Worm (Caenorhabditis elegans): ENCODE results near the gene aakb-2.
A peak's percentile ranks its signal among the peaks of the same experiment; 100 is the strongest.

The aakb-2 gene

ce11 chrIII:11243421-11243820 lies 6.5 kb downstream of the aakb-2 start (continued):
- peak; percentile 38 for TF ChIP-seq somi-1 (GFP tag; optimal IDR thresholded peaks at IDR 0.05)
- no peak for TF ChIP-seq Y53G8AR.9 (GFP tag; conservative IDR thresholded peaks at IDR 0.05)
- TF ChIP-seq madf-10 (tag; optimal IDR thresholded peaks at IDR 0.05), result peak; percentile 56
- TF ChIP-seq let-607 (tag; optimal IDR thresholded peaks at IDR 0.05), result peak; percentile 38 to 57
- TF ChIP-seq ZK185.1 (tag; optimal IDR thresholded peaks at IDR 0.05; ENCODE audit: poor library complexity, severe bottlenecking), result peak; percentile 69
- no peak for TF ChIP-seq Y79H2A.3 (GFP tag; conservative IDR thresholded peaks at IDR 0.05)
- TF ChIP-seq hmg-1.2 (GFP tag; IDR thresholded peaks at IDR 0.05), result peak; percentile 54; the same call in 1 of the 2 replicates
- 0 out of 2 replicates have a peak, but pooled peaks have one; percentile 49 for TF ChIP-seq nfyb-1 (GFP tag; IDR thresholded peaks at IDR 0.05)
- TF ChIP-seq lin-54 (GFP tag; optimal IDR thresholded peaks at IDR 0.05), result peak; percentile 11
- TF ChIP-seq attf-6 (GFP tag; IDR thresholded peaks at IDR 0.05), result no peak

- TF ChIP-seq dox-1 (GFP tag; IDR thresholded peaks at IDR 0.05), result no peak
- TF ChIP-seq nhr-80 (tag; optimal IDR thresholded peaks at IDR 0.05), result peak; percentile 15
- peak; percentile 94 for TF ChIP-seq cebp-1 (GFP tag; IDR thresholded peaks at IDR 0.05)
- TF ChIP-seq cebp-1 (tag; optimal IDR thresholded peaks at IDR 0.05), result peak; percentile 96
- TF ChIP-seq hsf-1 (GFP tag; IDR thresholded peaks at IDR 0.05), result peak; percentile 53; the same call in 1 of the 2 replicates
- TF ChIP-seq attf-5 (GFP tag; optimal IDR thresholded peaks at IDR 0.05), result peak; percentile 25
- TF ChIP-seq lin-26 (GFP tag; IDR thresholded peaks at IDR 0.05), result no peak
Observed at ce11 chrIII:11244338-11244737, 7.4 kb downstream of the aakb-2 start.

ce11 chrIII:11244820-11245219 lies 7.9 kb downstream of the aakb-2 start, which contains the start of gene rsks-1:
TSS of gene rsks-1 (plus strand) at chrIII:11245120.
- no peak for TF ChIP-seq let-607 (tag; optimal IDR thresholded peaks at IDR 0.05)
- TF ChIP-seq repo-1 (tag; optimal IDR thresholded peaks at IDR 0.05), result no peak
- no peak for TF ChIP-seq ztf-26 (tag; optimal IDR thresholded peaks at IDR 0.05)
- no peak for TF ChIP-seq madf-10 (tag; optimal IDR thresholded peaks at IDR 0.05)
- TF ChIP-seq dox-1 (GFP tag; IDR thresholded peaks at IDR 0.05), result no peak
- TF ChIP-seq zim-3 (tag; optimal IDR thresholded peaks at IDR 0.05), result no peak
- no peak for TF ChIP-seq hsf-1 (GFP tag; IDR thresholded peaks at IDR 0.05)
- TF ChIP-seq snpc-4 (GFP tag; optimal IDR thresholded peaks at IDR 0.05), result no peak
- TF ChIP-seq snpc-4 (tag; optimal IDR thresholded peaks at IDR 0.05), result no peak
- TF ChIP-seq nfya-2 (GFP tag; IDR thresholded peaks at IDR 0.05), result no peak
- TF ChIP-seq rcor-1 (GFP tag; IDR thresholded peaks at IDR 0.05), result no peak
- TF ChIP-seq him-1 (tag; optimal IDR thresholded peaks at IDR 0.05), result no peak
- no peak for TF ChIP-seq B0261.1 (tag; optimal IDR thresholded peaks at IDR 0.05)
- TF ChIP-seq hmg-1.2 (GFP tag; IDR thresholded peaks at IDR 0.05), result no peak
- TF ChIP-seq attf-6 (GFP tag; IDR thresholded peaks at IDR 0.05), result no peak

ce11 chrIII:11246588-11246987 lies 9.6 kb downstream of the aakb-2 start:
- TF ChIP-seq hrde-1 (tag; optimal IDR thresholded peaks at IDR 0.05; ENCODE audit: borderline replicate concordance) (no peak), F57A8.1 (GFP tag; optimal IDR thresholded peaks at IDR 0.05) (no peak), aptf-2 (GFP tag; conservative IDR thresholded peaks at IDR 0.05) (no peak), sea-2 (GFP tag; IDR thresholded peaks at IDR 0.05) (no peak), B0261.1 (tag; optimal IDR thresholded peaks at IDR 0.05) (no peak), Y67H2A.10 (GFP tag; conservative IDR thresholded peaks at IDR 0.05) (no peak), ceh-58 (GFP tag; IDR thresholded peaks at IDR 0.05) (0 out of 2 replicates have a peak, but pooled peaks have one; percentile 63), K12H6.12 (tag; optimal IDR thresholded peaks at IDR 0.05) (no peak), dox-1 (GFP tag; IDR thresholded peaks at IDR 0.05) (no peak; the same call in 1 of the 2 replicates), mel-28 (tag; optimal IDR thresholded peaks at IDR 0.05; ENCODE audit: borderline replicate concordance) (no peak), B0035.1 (tag; optimal IDR thresholded peaks at IDR 0.05) (no peak), tbp1 (GFP tag; optimal IDR thresholded peaks at IDR 0.05) (no peak), F39B2.1 (GFP tag; IDR thresholded peaks at IDR 0.05) (no peak), cebp-2 (GFP tag; IDR thresholded peaks at IDR 0.05) (no peak), ztf-3 (GFP tag; optimal IDR thresholded peaks at IDR 0.05) (no peak), sdz-38 (tag; optimal IDR thresholded peaks at IDR 0.05) (no peak), lsy-27 (tag; optimal IDR thresholded peaks at IDR 0.05; ENCODE audit: borderline replicate concordance, insufficient read depth) (no peak), akir-1 (GFP tag; optimal IDR thresholded peaks at IDR 0.05) (no peak), unc-130 (GFP tag; optimal IDR thresholded peaks at IDR 0.05) (no peak), ekl-4 (GFP tag; IDR thresholded peaks at IDR 0.05) (0 out of 2 replicates have a peak, but pooled peaks have one; percentile 22)

Data from whole organism, young adult.